Worm (Caenorhabditis elegans) whole organism, mixed stage, embryonic: ENCODE results near the gene W10G11.2.

ENCODE experiments used
- unc-39 ChIP-seq: fragments of 150-350 bp; optimal IDR thresholded peaks from 2 replicates; lab custom pipeline; 2014; ENCODE audit warnings: missing biosample characterization, missing genetic modification characterization
- unc-62 ChIP-seq: fragments of 150-350 bp; optimal IDR thresholded peaks from 2 replicates; lab custom pipeline; 2014; ENCODE audit warnings: missing biosample characterization, missing genetic modification reagents, missing genetic modification characterization

- TF ChIP-seq unc-62 (GFP tag; lab: Kevin White, UChicago) (no peak), unc-39 (tag; lab: Kevin White, UChicago) (no peak)
These were observed 18.3 kb upstream of the W10G11.2 start, which contains the start of gene clec-134 for ce11 chrII:3579767-3580166.
